Worm (Caenorhabditis elegans): ENCODE results near the gene C24H10.4.
A peak's percentile ranks its signal among the peaks of the same experiment; 100 is the strongest.

C24H10.4 gene

ce11 chrX:5071025-5071424 is 12.0 kb upstream of the C24H10.4 start:
- no peak for TF ChIP-seq T23F11.4 (GFP tag; optimal IDR thresholded peaks at IDR 0.05)
- no peak for TF ChIP-seq ceh-22 (tag; optimal IDR thresholded peaks at IDR 0.05)

- TF ChIP-seq lin-11 (tag; optimal IDR thresholded peaks at IDR 0.05), result no peak
- TF ChIP-seq sox-4 (tag; optimal IDR thresholded peaks at IDR 0.05), result no peak
- TF ChIP-seq unc-3 (GFP tag; conservative IDR thresholded peaks at IDR 0.05), result no peak
- TF ChIP-seq unc-3 (tag; optimal IDR thresholded peaks at IDR 0.05), result no peak
- no peak for TF ChIP-seq zip-5 (tag; optimal IDR thresholded peaks at IDR 0.05)
- TF ChIP-seq ref-2 (tag; optimal IDR thresholded peaks at IDR 0.05), result no peak
- TF ChIP-seq dve-1 (tag; optimal IDR thresholded peaks at IDR 0.05), result no peak
- TF ChIP-seq ceh-34 (tag; optimal IDR thresholded peaks at IDR 0.05), result no peak
- TF ChIP-seq ceh-18 (tag; optimal IDR thresholded peaks at IDR 0.05), result no peak
- TF ChIP-seq syd-9 (tag; optimal IDR thresholded peaks at IDR 0.05), result no peak
- no peak for TF ChIP-seq K02D7.2 (tag; optimal IDR thresholded peaks at IDR 0.05)
- TF ChIP-seq tbx-2 (tag; optimal IDR thresholded peaks at IDR 0.05), result no peak
- no peak for TF ChIP-seq fax-1 (tag; optimal IDR thresholded peaks at IDR 0.05)
- TF ChIP-seq madf-2 (tag; optimal IDR thresholded peaks at IDR 0.05), result no peak
- no peak for TF ChIP-seq hlh-30 (tag; optimal IDR thresholded peaks at IDR 0.05; ENCODE audit: insufficient read depth)
- no peak for TF ChIP-seq ceh-19 (GFP tag; optimal IDR thresholded peaks at IDR 0.05)
- TF ChIP-seq pax-1 (tag; optimal IDR thresholded peaks at IDR 0.05), result no peak
- TF ChIP-seq ztf-16 (tag; optimal IDR thresholded peaks at IDR 0.05), result no peak
- no peak for TF ChIP-seq ceh-6 (GFP tag; optimal IDR thresholded peaks at IDR 0.05)
Measured at ce11 chrX:5067796-5068195, 8.7 kb upstream of the C24H10.4 start, which contains the start of gene clc-7. Gene clc-7, plus strand, starts transcription at chrX:5068096.

DNA sequence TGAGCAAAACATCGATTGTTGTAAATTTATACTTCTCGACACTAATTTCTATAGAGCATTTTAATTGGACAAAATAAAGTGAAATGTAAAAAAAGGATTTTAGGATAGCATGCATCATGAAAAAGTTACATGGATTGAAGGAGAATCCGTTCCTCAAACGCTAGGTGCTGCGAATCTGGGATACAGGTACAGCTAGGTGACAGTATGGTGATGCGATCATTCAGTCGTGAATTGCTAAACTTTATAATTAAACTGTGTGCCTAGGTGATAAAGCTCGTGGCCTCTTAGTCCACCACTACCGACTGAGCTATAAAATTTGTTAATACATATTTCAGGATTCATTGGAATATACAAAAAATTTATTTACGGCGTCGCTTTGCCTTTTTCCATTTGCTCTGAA is 7.5 kb upstream of the C24H10.4 start:
- TF ChIP-seq ceh-48 (tag; optimal IDR thresholded peaks at IDR 0.05) (no peak), pat-9 (tag; optimal IDR thresholded peaks at IDR 0.05) (no peak), hlh-6 (tag; optimal IDR thresholded peaks at IDR 0.05) (no peak), C38D4.7 (GFP tag; optimal IDR thresholded peaks at IDR 0.05) (no peak), ceh-34 (tag; optimal IDR thresholded peaks at IDR 0.05) (no peak), elt-4 (tag; optimal IDR thresholded peaks at IDR 0.05) (no peak)

ce11 chrX:5063750-5064652 is 4.9 kb upstream of the C24H10.4 start, which contains the start of gene C24H10.2:
Gene C24H10.2, plus strand, starts transcription at chrX:5064602.
- TF ChIP-seq unc-55 (GFP tag; optimal IDR thresholded peaks at IDR 0.05) (peak; percentile 10), ref-2 (tag; optimal IDR thresholded peaks at IDR 0.05) (peak; percentile 20), F13H6.1 (tag; optimal IDR thresholded peaks at IDR 0.05) (no peak), ceh-18 (tag; optimal IDR thresholded peaks at IDR 0.05) (peak; percentile 30), tbx-2 (tag; optimal IDR thresholded peaks at IDR 0.05) (peak; percentile 76), ceh-19 (GFP tag; optimal IDR thresholded peaks at IDR 0.05) (no peak), ets-4 (tag; optimal IDR thresholded peaks at IDR 0.05) (peak; percentile 20), ceh-48 (tag; optimal IDR thresholded peaks at IDR 0.05) (peak; percentile 7), ceh-34 (tag; optimal IDR thresholded peaks at IDR 0.05) (peak; percentile 13), ceh-31 (tag; optimal IDR thresholded peaks at IDR 0.05) (peak; percentile 54), ceh-14 (tag; optimal IDR thresholded peaks at IDR 0.05) (peak; percentile 31), ceh-45 (GFP tag; IDR thresholded peaks at IDR 0.05) (no peak), pha-2 (tag; optimal IDR thresholded peaks at IDR 0.05) (peak; percentile 9), fax-1 (tag; optimal IDR thresholded peaks at IDR 0.05) (no peak), odd-2 (tag; optimal IDR thresholded peaks at IDR 0.05) (no peak), elt-2 (tag; optimal IDR thresholded peaks at IDR 0.05) (peak; percentile 81), C08G9.2 (tag; optimal IDR thresholded peaks at IDR 0.05) (peak; percentile 25), ceh-9 (tag; optimal IDR thresholded peaks at IDR 0.05) (no peak), unc-42 (tag; optimal IDR thresholded peaks at IDR 0.05) (peak; percentile 21), nfya-1 (tag; optimal IDR thresholded peaks at IDR 0.05) (peak; percentile 71), pag-3 (tag; optimal IDR thresholded peaks at IDR 0.05; ENCODE audit: borderline replicate concordance) (no peak), dmd-4 (tag; optimal IDR thresholded peaks at IDR 0.05; ENCODE audit: borderline replicate concordance) (peak; percentile 37), hlh-30 (tag; optimal IDR thresholded peaks at IDR 0.05; ENCODE audit: insufficient read depth) (no peak), sdc-2 (tag; optimal IDR thresholded peaks at IDR 0.05) (peak; percentile 8), syd-9 (tag; optimal IDR thresholded peaks at IDR 0.05) (peak; percentile 19), ceh-2 (tag; optimal IDR thresholded peaks at IDR 0.05) (peak; percentile 10), fkh-6 (tag; optimal IDR thresholded peaks at IDR 0.05) (peak; percentile 7)

Data from whole organism, late embryonic.